Worm (Caenorhabditis elegans) whole organism, L1 larva: ENCODE data around the gene R12C12.6.

ENCODE experiments used
- dpl-1 ChIP-seq, 3 experiments: fragments of 150-350 bp in 2 of 3; sonication (generic microtip) in 1 of 3; optimal IDR thresholded peaks; 2 replicates each; lab custom pipeline; 2014 to 2017; ENCODE audit warnings: missing biosample characterization in 3 of 3, missing genetic modification characterization in 3 of 3, missing genetic modification reagents in 3 of 3
- fkh-4 ChIP-seq: sonication (generic microtip); optimal IDR thresholded peaks from 2 replicates; lab custom pipeline; 2016; ENCODE audit warnings: missing compliant biosample characterization, missing genetic modification characterization, borderline replicate concordance
- nhr-11 ChIP-seq: fragments of 150-350 bp; optimal IDR thresholded peaks from 2 replicates; lab custom pipeline; 2014; ENCODE audit warnings: missing biosample characterization, missing genetic modification characterization
- tlp-1 ChIP-seq: fragments of 150-350 bp; optimal IDR thresholded peaks from 2 replicates; lab custom pipeline; 2014; ENCODE audit warnings: missing biosample characterization, missing genetic modification characterization

- TF ChIP-seq tlp-1 (tag; lab: Kevin White, UChicago) (no peak), fkh-4 (tag; lab: Kevin White, UChicago) (no peak), dpl-1 (GFP tag; optimal IDR thresholded peaks at IDR 0.05; lab: Kevin White, UChicago) (no peak), nhr-11 (tag; lab: Kevin White, UChicago) (no peak)
Measured at ce11 chrII:6022596-6022995, 25.1 kb downstream of the R12C12.6 start.
